Worm (Caenorhabditis elegans): Measurements from ENCODE around the gene egl-9.

DNA sequence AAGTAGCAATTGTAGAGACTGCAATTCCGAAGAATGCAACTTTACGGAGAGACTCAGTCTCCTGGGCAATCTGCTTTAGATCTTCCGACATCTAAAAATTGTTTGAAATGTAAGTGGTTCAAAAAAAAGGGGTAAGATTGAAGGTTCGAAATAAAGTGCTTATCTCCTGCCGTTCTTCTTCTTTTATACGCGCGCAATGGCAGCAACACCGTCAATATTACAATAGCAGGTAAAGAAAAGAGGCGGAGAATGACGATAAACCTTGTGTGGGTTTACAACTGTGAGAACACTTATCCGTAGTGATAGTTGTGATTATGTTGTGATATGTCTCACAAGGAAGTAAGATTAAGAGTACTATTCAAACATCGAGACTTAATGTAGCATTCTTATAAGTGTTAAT, 46.5 kb upstream of the egl-9 start, which contains the start of gene col-13:
- TF ChIP-seq elt-1 (tag; optimal IDR thresholded peaks at IDR 0.05), result no peak
- TF ChIP-seq dmd-4 (tag; optimal IDR thresholded peaks at IDR 0.05), result no peak
- no peak for TF ChIP-seq elt-3 (tag; optimal IDR thresholded peaks at IDR 0.05)
- no peak for TF ChIP-seq unc-62 (GFP tag; optimal IDR thresholded peaks at IDR 0.05)
- no peak for TF ChIP-seq unc-39 (tag; optimal IDR thresholded peaks at IDR 0.05)
- TF ChIP-seq blmp-1 (tag; optimal IDR thresholded peaks at IDR 0.05; ENCODE audit: insufficient read depth), result no peak
- TF ChIP-seq mdl-1 (tag; optimal IDR thresholded peaks at IDR 0.05), result no peak
- TF ChIP-seq fos-1 (tag; optimal IDR thresholded peaks at IDR 0.05), result no peak
- no peak for TF ChIP-seq sem-4 (tag; optimal IDR thresholded peaks at IDR 0.05)
- no peak for TF ChIP-seq nhr-6 (tag; optimal IDR thresholded peaks at IDR 0.05)
- no peak for TF ChIP-seq nhr-11 (tag; optimal IDR thresholded peaks at IDR 0.05)
